Fruit fly (Drosophila melanogaster): ENCODE results near the gene CG1265.

The CG1265 gene

DNA sequence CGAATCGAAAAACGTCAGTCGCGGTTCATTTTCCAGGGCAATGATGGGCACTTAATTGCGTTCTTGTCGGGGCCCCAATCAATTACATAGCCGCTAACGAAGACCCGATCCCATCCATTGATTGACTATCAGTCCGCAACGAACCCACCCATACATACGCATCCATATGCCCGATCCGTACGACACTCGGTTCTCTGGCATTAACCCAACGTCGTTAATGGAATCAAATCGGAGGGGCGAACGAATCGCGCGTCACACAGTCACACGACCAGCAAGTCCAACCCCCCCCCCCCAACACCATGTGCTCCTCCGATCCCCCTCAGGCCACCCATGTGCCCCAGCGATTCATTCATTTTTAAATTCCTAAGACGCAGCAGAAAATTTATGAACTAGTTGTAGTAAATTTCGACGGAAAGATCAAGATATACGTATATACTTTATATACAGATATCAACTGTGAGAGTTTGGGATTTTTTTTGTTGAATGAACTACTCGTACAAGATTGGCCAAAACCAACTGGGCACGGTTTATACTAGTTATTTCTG, 33.3 kb upstream of the CG1265 start (continued):
- TF ChIP-seq CG13123 (GFP tag; optimal IDR thresholded peaks at IDR 0.05) (no peak), lola (GFP tag; optimal IDR thresholded peaks at IDR 0.05) (no peak), nmo (GFP tag; optimal IDR thresholded peaks at IDR 0.05) (peak; percentile 10), CG4282 (GFP tag; optimal IDR thresholded peaks at IDR 0.05) (no peak), emc (GFP tag; optimal IDR thresholded peaks at IDR 0.05) (no peak), CG14441 (GFP tag; IDR thresholded peaks at IDR 0.05) (peak; percentile 37; the same call in 1 of the 2 replicates), Ptx1 (GFP tag; IDR thresholded peaks at IDR 0.05) (peak; percentile 19; the same call in 1 of the 2 replicates), tna (GFP tag; IDR thresholded peaks at IDR 0.05; ENCODE audit: partially characterized antibody) (0 out of 2 replicates have a peak, but pooled peaks have one; percentile 7), p53 (GFP tag; optimal IDR thresholded peaks at IDR 0.05) (no peak), Hr78 (GFP tag; optimal IDR thresholded peaks at IDR 0.05) (peak in 1 of 2 experiments; percentile 82), CG10274 (GFP tag; optimal IDR thresholded peaks at IDR 0.05) (no peak), CG12219 (GFP tag; optimal IDR thresholded peaks at IDR 0.05) (peak; percentile 43), rib (GFP tag; IDR thresholded peaks at IDR 0.05) (peak; percentile 49; the same call in 1 of the 2 replicates), Nf-YC (tag; optimal IDR thresholded peaks at IDR 0.05) (peak; percentile 34), schlank (tag; optimal IDR thresholded peaks at IDR 0.05) (peak; percentile 48), CG1647 (GFP tag; optimal IDR thresholded peaks at IDR 0.05) (no peak), so (GFP tag; IDR thresholded peaks at IDR 0.05) (0 out of 3 replicates have a peak, but pooled peaks have one; percentile 41), sd (tag; optimal IDR thresholded peaks at IDR 0.05) (peak; percentile 99), CG2199 (GFP tag; IDR thresholded peaks at IDR 0.05) (no peak), BtbVII (GFP tag; optimal IDR thresholded peaks at IDR 0.05) (peak; percentile 35), CG10543 (GFP tag; optimal IDR thresholded peaks at IDR 0.05) (peak; percentile 97), Hmr (GFP tag; optimal IDR thresholded peaks at IDR 0.05) (peak; percentile 34), CG8359 (GFP tag; optimal IDR thresholded peaks at IDR 0.05; ENCODE audit: borderline replicate concordance) (no peak), HHEX (GFP tag; optimal IDR thresholded peaks at IDR 0.05) (peak; percentile 4), sug (tag; optimal IDR thresholded peaks at IDR 0.05) (peak; percentile 95), amos (GFP tag; IDR thresholded peaks at IDR 0.05; ENCODE audit: partially characterized antibody) (peak; percentile 34; the same call in 1 of the 2 replicates), D (optimal IDR thresholded peaks at IDR 0.05) (no peak), D (GFP tag; optimal IDR thresholded peaks at IDR 0.05) (no peak), CG32532 (GFP tag; IDR thresholded peaks at IDR 0.05) (peak; percentile 54; the same call in 1 of the 2 replicates), CrebB (tag; optimal IDR thresholded peaks at IDR 0.05) (peak; percentile 37), Hey (tag; optimal IDR thresholded peaks at IDR 0.05) (peak; percentile 17), Hr3 (GFP tag; optimal IDR thresholded peaks at IDR 0.05) (no peak), row (GFP tag; IDR thresholded peaks at IDR 0.05) (peak; percentile 10; the same call in 1 of the 3 replicates), Dek (tag; optimal IDR thresholded peaks at IDR 0.05) (no peak), CG8290 (GFP tag; optimal IDR thresholded peaks at IDR 0.05) (no peak), CG8290 (tag; optimal IDR thresholded peaks at IDR 0.05) (peak in 1 of 2 experiments; percentile 86), Atf6 (GFP tag; IDR thresholded peaks at IDR 0.05) (no peak)

DNA sequence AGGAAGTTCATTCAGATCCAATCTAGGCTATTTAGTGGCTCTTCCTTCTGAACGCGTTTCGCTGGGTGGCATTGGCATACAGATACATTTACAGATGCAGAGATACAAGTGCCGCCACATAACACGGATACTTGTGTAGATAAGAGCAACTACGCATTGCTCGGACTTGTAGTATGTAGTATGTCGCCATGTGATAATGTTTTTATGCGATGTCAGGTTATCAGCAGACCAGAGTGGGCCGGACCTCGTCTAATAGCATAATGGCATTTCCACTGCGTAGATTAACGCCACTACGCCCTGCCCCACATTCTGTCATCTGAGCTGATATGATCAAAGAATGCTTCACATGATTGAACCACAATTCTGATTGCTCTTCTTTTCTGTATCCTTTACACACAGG, 32.8 kb upstream of the CG1265 start:
- TF ChIP-seq knrl (GFP tag; IDR thresholded peaks at IDR 0.05; ENCODE audit: partially characterized antibody) (no peak), slp2 (GFP tag; optimal IDR thresholded peaks at IDR 0.05) (no peak), Med (GFP tag) (peak; percentile 75), CG9727 (GFP tag; optimal IDR thresholded peaks at IDR 0.05) (no peak), CG34376 (GFP tag; optimal IDR thresholded peaks at IDR 0.05) (peak; percentile 2), Pdp1 (GFP tag; optimal IDR thresholded peaks at IDR 0.05) (peak in 1 of 2 experiments; percentile 60), grn (GFP tag; optimal IDR thresholded peaks at IDR 0.05) (peak; percentile 70), danr (GFP tag; IDR thresholded peaks at IDR 0.05) (no peak), mirr (GFP tag; optimal IDR thresholded peaks at IDR 0.05) (peak; percentile 22), Fer2 (tag; optimal IDR thresholded peaks at IDR 0.05) (no peak), CG13624 (GFP tag; optimal IDR thresholded peaks at IDR 0.05) (peak; percentile 78), GATAe (GFP tag; conservative IDR thresholded peaks at IDR 0.05) (0 out of 2 replicates have a peak, but pooled peaks have one; percentile 11), Gug (GFP tag; IDR thresholded peaks at IDR 0.05) (no peak), BEAF-32 (GFP tag; optimal IDR thresholded peaks at IDR 0.05) (no peak), exex (tag; optimal IDR thresholded peaks at IDR 0.05) (peak; percentile 17)
